Fruit fly (Drosophila melanogaster) whole organism, pupa: ENCODE measurements around the gene CG43181.

Source experiments
- CG13204 ChIP-seq: fragments of 200-800 bp; sonication (Bioruptor generic); optimal IDR thresholded peaks from 2 replicates; lab custom pipeline; 2018; ENCODE audit warnings: missing biosample characterization, mild to moderate bottlenecking, missing genetic modification characterization, moderate library complexity
- CG14655 ChIP-seq: fragments of 200-800 bp; sonication (Bioruptor generic); optimal IDR thresholded peaks from 3 replicates; lab custom pipeline; 2017; ENCODE audit warnings: mild to moderate bottlenecking, missing biosample characterization, missing genetic modification reagents, missing genetic modification characterization
- CG15710 ChIP-seq: fragments of 200-800 bp; sonication (Bioruptor generic); optimal IDR thresholded peaks from 2 replicates; lab custom pipeline; 2018; ENCODE audit warnings: missing biosample characterization, mild to moderate bottlenecking, missing genetic modification characterization, moderate library complexity
- CG17806 ChIP-seq: fragments of 200-800 bp; sonication (Bioruptor generic); optimal IDR thresholded peaks from 2 replicates; lab custom pipeline; 2018; ENCODE audit warnings: missing biosample characterization, mild to moderate bottlenecking, missing genetic modification characterization, moderate library complexity
- CG32121 ChIP-seq: fragments of 200-800 bp; sonication (Bioruptor generic); IDR thresholded peaks from 2 replicates; pipeline ENCODE4 v1.3.6; 2022; ENCODE audit warnings: missing biosample characterization, missing genetic modification characterization
- CG8159 ChIP-seq: fragments of 200-800 bp; sonication (Bioruptor generic); optimal IDR thresholded peaks from 3 replicates; lab custom pipeline; 2018; ENCODE audit warnings: missing biosample characterization, mild to moderate bottlenecking, missing genetic modification characterization, moderate library complexity
- D1 ChIP-seq: fragments of 200-800 bp; sonication (Bioruptor generic); optimal IDR thresholded peaks from 2 replicates; lab custom pipeline; 2018; ENCODE audit warnings: missing biosample characterization, mild to moderate bottlenecking, missing genetic modification characterization, moderate library complexity
- EcR ChIP-seq: fragments of 200-800 bp; sonication (Bioruptor generic); optimal IDR thresholded peaks from 3 replicates; lab custom pipeline; 2019; ENCODE audit warnings: missing biosample characterization, missing genetic modification characterization, mild to moderate bottlenecking, moderate library complexity, missing genetic modification reagents
- Ets98B ChIP-seq: fragments of 200-800 bp; sonication (Bioruptor generic); IDR thresholded peaks from 2 replicates; pipeline ENCODE4 v1.3.6; 2022; ENCODE audit warnings: missing biosample characterization, missing genetic modification characterization
- Pif1A ChIP-seq: fragments of 200-800 bp; sonication (Bioruptor generic); optimal IDR thresholded peaks from 3 replicates; lab custom pipeline; 2016; ENCODE audit warnings: missing biosample characterization, missing genetic modification characterization
- Snoo ChIP-seq: fragments of 200-800 bp; sonication (Bioruptor generic); optimal IDR thresholded peaks from 3 replicates; lab custom pipeline; 2017; ENCODE audit warnings: missing biosample characterization, mild to moderate bottlenecking, missing genetic modification characterization, inconsistent platforms
- rn ChIP-seq: fragments of 200-800 bp; sonication (Bioruptor generic); IDR thresholded peaks from 2 replicates; pipeline ENCODE4 v1.3.6; 2022; ENCODE audit warnings: missing biosample characterization, missing genetic modification characterization

- no peak for TF ChIP-seq rn (GFP tag; lab: Robert Waterston, UW)
- TF ChIP-seq EcR = no peak
- no peak for TF ChIP-seq CG32121 (GFP tag; lab: Robert Waterston, UW)
- no peak for TF ChIP-seq D1
- no peak for TF ChIP-seq Pif1A (GFP tag; lab: Kevin White, UChicago)
- no peak for TF ChIP-seq CG17806 (tag; lab: Kevin White, UChicago)
- TF ChIP-seq CG8159 (tag; lab: Kevin White, UChicago) = no peak
- no peak for TF ChIP-seq Ets98B (GFP tag; lab: Robert Waterston, UW)
- TF ChIP-seq Snoo (tag; lab: Kevin White, UChicago) = no peak
- TF ChIP-seq CG13204 (GFP tag; lab: Kevin White, UChicago) = no peak
- TF ChIP-seq CG14655 = no peak
- TF ChIP-seq CG15710 (tag; lab: Kevin White, UChicago) = no peak
These were observed 45.4 kb downstream of the CG43181 start, which contains the start of gene sc for dm6 chrX:395746-396145.
